Fruit fly (Drosophila melanogaster) whole organism, embryonic: ENCODE results near the gene CG14246.

Source experiments
- CG6813 ChIP-seq: fragments of 200-800 bp; sonication (Bioruptor generic); optimal IDR thresholded peaks from 2 replicates; lab custom pipeline; 2017; ENCODE audit warnings: missing biosample characterization, missing genetic modification characterization, mild to moderate bottlenecking, moderate library complexity, missing genetic modification reagents
- D19B ChIP-seq: fragments of 200-800 bp; sonication (Bioruptor generic); optimal IDR thresholded peaks from 2 replicates; lab custom pipeline; 2017; ENCODE audit warnings: missing biosample characterization, mild to moderate bottlenecking, missing genetic modification characterization
- Pdp1 ChIP-seq, 2 experiments: fragments of 200-800 bp; sonication (Bioruptor generic); optimal IDR thresholded peaks; 3 replicates each; lab custom pipeline; 2016; ENCODE audit warnings: missing biosample characterization in 2 of 2, missing genetic modification characterization in 2 of 2, mild to moderate bottlenecking in 1 of 2, moderate library complexity in 1 of 2
- Usf ChIP-seq: fragments of 200-800 bp; sonication (Bioruptor generic); optimal IDR thresholded peaks from 2 replicates; lab custom pipeline; 2017; ENCODE audit warnings: missing genotype, missing biosample characterization, missing genetic modification characterization
- chinmo ChIP-seq: fragments of 200-800 bp; sonication (Bioruptor generic); IDR thresholded peaks from 4 replicates; pipeline ENCODE4 v1.3.6; 2022; ENCODE audit warnings: missing biosample characterization, missing genetic modification characterization; ENCODE audit not compliant: partially characterized antibody
- fru ChIP-seq: fragments of >200 bp; optimal IDR thresholded peaks from 2 replicates; lab custom pipeline; 2017
- lmd ChIP-seq: fragments of 200-800 bp; sonication (Bioruptor generic); IDR thresholded peaks from 2 replicates; pipeline ENCODE4 v1.3.6; 2022; ENCODE audit warnings: missing biosample characterization, missing genetic modification characterization
- zen2 ChIP-seq: fragments of 200-800 bp; sonication (Bioruptor generic); IDR thresholded peaks from 3 replicates; pipeline ENCODE4 v1.3.6; 2022; ENCODE audit warnings: missing biosample characterization, missing genetic modification characterization; ENCODE audit not compliant: partially characterized antibody

DNA sequence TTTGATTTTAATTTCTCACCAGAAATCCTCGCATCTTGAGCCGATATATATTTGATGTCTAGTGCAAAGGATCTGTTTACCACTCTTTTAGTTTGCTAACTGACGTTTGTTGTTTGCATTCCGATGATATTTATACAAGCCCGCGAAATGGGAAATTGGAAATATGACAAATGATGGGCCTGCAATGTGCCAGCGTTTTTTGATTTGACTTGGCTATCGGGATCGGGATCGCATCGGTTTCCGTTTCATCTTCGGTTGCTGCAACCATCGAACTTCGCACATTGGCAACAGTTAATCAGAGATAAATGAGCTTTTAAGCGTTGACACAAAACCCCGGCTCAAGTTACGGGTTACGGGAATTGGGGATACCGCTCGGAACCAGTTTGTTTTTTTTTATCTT lies 33.6 kb upstream of the CG14246 start, which contains the start of gene TwdlQ:
- no peak for TF ChIP-seq lmd (GFP tag; lab: Robert Waterston, UW)
- no peak for TF ChIP-seq zen2 (GFP tag; lab: Robert Waterston, UW)
- TF ChIP-seq Pdp1 (GFP tag; optimal IDR thresholded peaks at IDR 0.05; lab: Kevin White, UChicago), result no peak
- TF ChIP-seq D19B (GFP tag; lab: Kevin White, UChicago), result no peak
- no peak for TF ChIP-seq fru (lab: Kevin White, UChicago)
- no peak for TF ChIP-seq CG6813 (GFP tag; lab: Kevin White, UChicago)
- no peak for TF ChIP-seq Usf (GFP tag; lab: Kevin White, UChicago)
- TF ChIP-seq chinmo (GFP tag; lab: Robert Waterston, UW), result no peak
